Worm (Caenorhabditis elegans): ENCODE measurements around the gene fbxl-2.

The fbxl-2 gene

DNA sequence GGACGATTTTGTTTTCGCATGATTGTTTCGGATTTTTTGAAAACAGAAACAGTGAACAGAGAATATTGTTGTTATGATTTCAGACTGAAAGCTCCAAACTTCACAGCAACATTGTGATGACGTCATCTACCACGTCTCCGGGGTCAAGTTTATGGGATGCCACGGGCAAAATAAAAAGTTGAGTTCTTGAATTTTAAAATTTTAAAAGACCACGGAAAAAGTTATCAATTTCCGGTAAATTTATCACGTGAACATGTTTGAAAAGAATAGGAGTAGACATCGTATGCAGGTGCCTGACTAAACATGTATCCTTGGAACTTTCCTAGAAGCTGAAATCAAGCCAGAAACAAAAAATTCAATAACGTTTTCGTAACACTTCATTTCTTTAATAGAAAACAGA, 6.4 kb downstream of the fbxl-2 start, which contains the start of gene B0393.4:
Gene B0393.4 (minus strand): TSS at position 101 of the 400 bp plus-strand sequence.
- TF ChIP-seq ceh-83 (GFP tag; optimal IDR thresholded peaks at IDR 0.05) (no peak), zip-8 (tag; optimal IDR thresholded peaks at IDR 0.05) (peak; percentile 11)

DNA sequence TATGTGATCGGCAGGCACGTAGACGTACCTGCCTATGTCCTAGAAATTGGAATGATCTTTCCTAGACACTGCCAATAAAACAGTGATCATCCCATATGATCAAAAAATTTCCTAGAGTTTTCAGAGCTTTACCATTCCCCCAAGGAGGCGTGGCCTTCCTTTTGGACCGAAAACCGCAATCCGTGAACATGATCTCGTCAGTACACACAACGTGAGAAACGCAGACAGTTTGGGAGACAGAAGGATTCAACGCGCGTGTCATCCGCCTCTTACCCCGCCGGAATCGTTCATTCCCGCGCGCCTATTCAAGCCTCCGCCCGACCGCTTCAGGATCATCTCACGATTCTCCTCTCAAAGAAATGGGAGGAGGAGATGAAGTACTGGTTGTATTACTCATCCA, 8.4 kb downstream of the fbxl-2 start, which contains the start of gene B0393.5:
Gene B0393.5 (plus strand): TSS at position 301 of the 400 bp plus-strand sequence.
- TF ChIP-seq ham-2 (GFP tag; optimal IDR thresholded peaks at IDR 0.05) (peak; percentile 4), sem-2 (GFP tag; optimal IDR thresholded peaks at IDR 0.05) (no peak)

DNA sequence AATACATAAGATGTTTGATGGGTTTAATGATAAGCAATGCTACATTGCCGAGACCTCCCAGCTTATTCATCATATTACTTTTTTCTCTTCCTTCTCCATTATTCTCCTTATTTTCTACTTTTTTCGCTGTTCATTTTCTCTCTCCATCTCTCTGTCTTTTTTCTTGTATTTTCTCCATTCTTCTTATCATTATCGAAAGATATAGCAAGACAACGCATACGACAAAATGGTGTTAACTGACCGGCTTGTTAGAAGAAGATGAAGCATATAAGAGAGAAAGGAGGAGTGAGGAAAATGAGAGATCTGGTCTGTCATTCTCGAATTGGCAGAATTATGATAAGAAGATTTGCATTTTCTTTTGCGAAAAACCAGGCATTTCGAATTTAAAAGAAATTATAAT, 9.8 kb downstream of the fbxl-2 start:
- TF ChIP-seq nhr-237 (tag; optimal IDR thresholded peaks at IDR 0.05), result no peak
- no peak for TF ChIP-seq bed-3 (GFP tag; optimal IDR thresholded peaks at IDR 0.05)
- no peak for TF ChIP-seq cnd-1 (tag; optimal IDR thresholded peaks at IDR 0.05)
- no peak for TF ChIP-seq sptf-1 (tag; optimal IDR thresholded peaks at IDR 0.05)
- no peak for TF ChIP-seq M03D4.4 (tag; optimal IDR thresholded peaks at IDR 0.05)
- TF ChIP-seq lsy-2 (tag; optimal IDR thresholded peaks at IDR 0.05), result no peak
- no peak for TF ChIP-seq elt-1 (tag; optimal IDR thresholded peaks at IDR 0.05; ENCODE audit: borderline replicate concordance, insufficient read depth)
- TF ChIP-seq ceh-83 (GFP tag; optimal IDR thresholded peaks at IDR 0.05), result no peak
- no peak for TF ChIP-seq nhr-12 (tag; optimal IDR thresholded peaks at IDR 0.05)
- TF ChIP-seq ceh-43 (GFP tag; optimal IDR thresholded peaks at IDR 0.05), result no peak
- no peak for TF ChIP-seq ceh-39 (tag; optimal IDR thresholded peaks at IDR 0.05)
- TF ChIP-seq unc-39 (tag; optimal IDR thresholded peaks at IDR 0.05), result no peak
- TF ChIP-seq drap-1 (GFP tag; optimal IDR thresholded peaks at IDR 0.05), result no peak
- no peak for TF ChIP-seq flh-1 (GFP tag; optimal IDR thresholded peaks at IDR 0.05)
- TF ChIP-seq unc-62 (GFP tag; optimal IDR thresholded peaks at IDR 0.05), result no peak
- TF ChIP-seq ces-1 (GFP tag; optimal IDR thresholded peaks at IDR 0.05), result no peak
- TF ChIP-seq ham-2 (GFP tag; optimal IDR thresholded peaks at IDR 0.05), result no peak
- no peak for TF ChIP-seq mep-1 (tag; optimal IDR thresholded peaks at IDR 0.05)
- TF ChIP-seq pha-4 (tag; optimal IDR thresholded peaks at IDR 0.05), result no peak
- no peak for TF ChIP-seq zip-8 (tag; optimal IDR thresholded peaks at IDR 0.05)

DNA sequence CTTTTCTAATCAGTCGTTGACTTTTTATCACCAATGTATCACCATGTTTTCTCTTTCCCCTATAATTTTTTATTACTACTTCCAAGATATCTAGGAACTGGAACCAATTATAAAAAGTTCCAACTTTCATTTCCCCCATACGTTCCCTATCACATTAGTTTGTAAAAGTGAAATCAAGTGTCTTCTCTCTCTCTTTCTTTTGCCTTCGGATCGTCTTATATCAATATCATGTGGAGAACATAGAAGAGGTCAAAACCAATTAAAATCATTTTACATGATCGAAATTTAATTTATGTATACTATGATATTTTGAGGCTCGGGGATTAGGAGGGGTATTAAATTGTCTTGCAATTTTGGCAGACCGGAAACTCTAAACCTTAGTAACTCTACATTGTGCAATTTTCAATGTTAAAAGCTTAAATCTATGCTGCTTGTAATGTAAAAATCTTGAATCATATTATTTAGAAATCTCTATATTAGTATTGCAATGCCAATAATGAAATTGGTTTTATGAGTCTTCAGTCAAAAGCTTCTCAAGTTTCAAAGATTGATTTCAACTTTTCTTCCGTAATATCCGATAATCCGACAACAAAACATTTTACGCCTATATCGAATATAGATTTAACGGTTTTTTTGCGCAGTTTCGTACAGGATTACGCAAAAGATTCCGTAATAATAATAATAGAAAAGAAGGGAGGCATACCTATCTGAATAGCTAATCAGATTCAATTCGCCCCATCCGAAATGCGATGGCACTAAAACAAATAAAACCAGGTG, 11.0 kb downstream of the fbxl-2 start:
- TF ChIP-seq elt-3 (tag; optimal IDR thresholded peaks at IDR 0.05) (no peak), blmp-1 (tag; optimal IDR thresholded peaks at IDR 0.05) (peak; percentile 69)

DNA sequence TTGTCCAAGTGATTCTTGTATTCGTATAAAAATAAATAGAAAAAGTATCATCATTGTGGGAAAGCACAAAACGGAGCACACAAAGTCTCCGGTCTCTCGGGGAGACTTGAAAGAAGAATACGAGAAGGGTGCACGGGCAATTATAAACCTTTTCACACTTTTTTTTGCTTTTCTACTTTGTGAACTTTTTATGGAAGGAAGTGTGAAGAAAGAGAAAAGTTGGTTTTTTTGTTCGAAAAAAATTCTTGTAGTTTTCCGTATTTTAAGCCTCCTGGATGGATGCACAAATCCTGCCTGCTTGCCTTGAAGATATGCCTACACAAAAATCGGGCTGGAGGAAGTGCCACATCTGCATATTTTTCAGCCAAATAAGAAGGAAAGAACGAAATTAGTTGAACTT, 20.9 kb downstream of the fbxl-2 start, which contains the start of gene B0393.7:
Gene B0393.7 (minus strand): TSS at position 101 of the 400 bp plus-strand sequence.
- no peak for TF ChIP-seq lin-32 (GFP tag; optimal IDR thresholded peaks at IDR 0.05)
- TF ChIP-seq unc-39 (tag; optimal IDR thresholded peaks at IDR 0.05), result no peak
- TF ChIP-seq mab-5 (tag; optimal IDR thresholded peaks at IDR 0.05), result no peak

DNA sequence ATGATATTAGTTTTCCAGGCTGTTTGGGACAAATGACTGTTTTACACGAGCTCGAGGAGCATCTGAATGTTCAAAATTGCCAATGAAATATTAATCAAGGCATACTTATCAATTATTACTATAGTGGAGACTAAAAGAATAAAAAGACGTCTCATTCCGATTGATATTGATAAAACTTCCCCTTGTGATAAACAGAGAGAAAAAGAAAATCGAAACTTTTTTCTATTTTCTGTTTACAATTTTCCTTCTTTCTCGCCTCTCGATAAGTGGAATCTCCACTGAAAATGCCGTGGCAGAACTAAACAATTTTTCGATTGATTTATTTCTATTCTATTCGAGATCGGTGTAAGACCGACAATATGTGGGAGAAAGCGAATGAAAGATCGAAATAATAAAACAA, 22.8 kb downstream of the fbxl-2 start, which contains the start of gene B0393.9:
Gene B0393.9 (minus strand): TSS at position 303 of the 400 bp plus-strand sequence.
- TF ChIP-seq mab-5 (tag; optimal IDR thresholded peaks at IDR 0.05) (no peak), unc-120 (tag; optimal IDR thresholded peaks at IDR 0.05; ENCODE audit: poor library complexity, severe bottlenecking) (no peak), hlh-1 (tag; optimal IDR thresholded peaks at IDR 0.05) (no peak), sptf-1 (tag; optimal IDR thresholded peaks at IDR 0.05) (no peak), elt-1 (tag; optimal IDR thresholded peaks at IDR 0.05; ENCODE audit: borderline replicate concordance, insufficient read depth) (no peak), ceh-39 (tag; optimal IDR thresholded peaks at IDR 0.05) (no peak), elt-3 (tag; optimal IDR thresholded peaks at IDR 0.05) (no peak), mls-2 (tag; optimal IDR thresholded peaks at IDR 0.05) (no peak), zip-8 (tag; optimal IDR thresholded peaks at IDR 0.05) (no peak), bed-3 (GFP tag; optimal IDR thresholded peaks at IDR 0.05) (no peak), drap-1 (GFP tag; optimal IDR thresholded peaks at IDR 0.05) (no peak), ztf-11 (tag; optimal IDR thresholded peaks at IDR 0.05) (no peak), ces-1 (GFP tag; optimal IDR thresholded peaks at IDR 0.05) (no peak), cnd-1 (tag; optimal IDR thresholded peaks at IDR 0.05) (no peak), nhr-76 (tag; optimal IDR thresholded peaks at IDR 0.05) (no peak), mep-1 (tag; optimal IDR thresholded peaks at IDR 0.05) (no peak), nhr-237 (tag; optimal IDR thresholded peaks at IDR 0.05) (no peak), snpc-4 (tag; optimal IDR thresholded peaks at IDR 0.05) (no peak)

Data from whole organism, mixed stage, embryonic.